Worm (Caenorhabditis elegans): Measurements from ENCODE around the gene Y55F3AM.5.

Gene Y55F3AM.5

DNA sequence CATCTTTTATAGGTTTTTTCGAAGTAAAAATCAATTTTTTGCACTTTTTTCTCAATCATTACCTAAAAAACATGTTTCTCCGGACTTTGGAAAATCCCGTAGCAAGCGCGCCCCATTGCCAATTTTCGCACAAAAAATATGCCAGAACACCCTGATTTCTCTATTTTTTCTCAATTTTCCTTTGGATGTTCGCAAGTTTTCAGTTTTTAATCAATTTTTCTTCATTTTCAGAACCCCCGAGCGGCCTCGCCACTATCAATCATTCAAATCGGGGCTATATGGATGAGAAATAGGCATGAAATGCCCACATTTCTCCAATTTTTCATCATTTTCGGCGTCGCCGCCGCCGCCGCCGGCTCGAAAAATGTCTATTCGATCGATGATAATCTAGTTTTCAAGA, 39.8 kb upstream of the Y55F3AM.5 start, which contains the start of gene plx-1:
Gene plx-1 (plus strand): TSS at position 301 of the 400 bp plus-strand sequence.
- no peak for TF ChIP-seq nhr-19 (GFP tag; conservative IDR thresholded peaks at IDR 0.05)
- no peak for TF ChIP-seq jun-1 (tag; optimal IDR thresholded peaks at IDR 0.05)
- no peak for TF ChIP-seq lir-3 (tag; optimal IDR thresholded peaks at IDR 0.05; ENCODE audit: poor library complexity)
- TF ChIP-seq swsn-7 (tag; optimal IDR thresholded peaks at IDR 0.05): no peak
- no peak for TF ChIP-seq nhr-12 (tag; optimal IDR thresholded peaks at IDR 0.05)
- no peak for TF ChIP-seq unc-62 (GFP tag; optimal IDR thresholded peaks at IDR 0.05)
- no peak for TF ChIP-seq lin-39 (tag; optimal IDR thresholded peaks at IDR 0.05)
- TF ChIP-seq elt-3 (tag; optimal IDR thresholded peaks at IDR 0.05): no peak
- no peak for TF ChIP-seq nhr-77 (tag; optimal IDR thresholded peaks at IDR 0.05)
- TF ChIP-seq elt-2 (tag; optimal IDR thresholded peaks at IDR 0.05): no peak
- TF ChIP-seq ceh-82 (tag; optimal IDR thresholded peaks at IDR 0.05): no peak
- no peak for TF ChIP-seq tbx-2 (tag; optimal IDR thresholded peaks at IDR 0.05)
- no peak for TF ChIP-seq xbp-1 (tag; optimal IDR thresholded peaks at IDR 0.05)
- no peak for TF ChIP-seq unc-98 (GFP tag; IDR thresholded peaks at IDR 0.05)
- TF ChIP-seq grh-1 (GFP tag; IDR thresholded peaks at IDR 0.05): no peak
- TF ChIP-seq ztf-4 (tag; optimal IDR thresholded peaks at IDR 0.05): no peak
- TF ChIP-seq fkh-10 (GFP tag; optimal IDR thresholded peaks at IDR 0.05): no peak

DNA sequence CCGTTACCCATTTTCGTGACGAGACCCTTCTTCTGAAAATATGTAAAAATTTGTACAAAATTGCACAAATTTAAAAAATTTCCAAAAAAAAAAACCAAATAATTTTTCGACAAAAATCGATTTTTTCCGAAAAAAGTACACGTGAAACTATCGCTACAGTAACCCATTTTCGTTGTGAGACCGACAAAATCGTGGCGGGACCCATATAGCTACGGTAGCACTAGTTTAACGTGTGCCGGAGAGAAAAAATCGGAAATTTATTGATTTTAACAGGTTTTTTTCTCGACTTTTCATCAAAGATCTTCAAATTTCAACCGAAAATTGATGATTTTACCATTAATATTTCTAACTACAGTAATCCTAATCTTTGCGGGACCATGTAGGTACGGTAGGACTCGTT, 38.8 kb upstream of the Y55F3AM.5 start:
- TF ChIP-seq dsc-1 (tag; optimal IDR thresholded peaks at IDR 0.05) (no peak), fos-1 (tag; optimal IDR thresholded peaks at IDR 0.05) (no peak), elt-2 (tag; optimal IDR thresholded peaks at IDR 0.05) (no peak), unc-30 (tag; optimal IDR thresholded peaks at IDR 0.05) (no peak), egl-13 (tag; optimal IDR thresholded peaks at IDR 0.05) (no peak), nhr-47 (tag; optimal IDR thresholded peaks at IDR 0.05) (no peak), hpl-2 (GFP tag; optimal IDR thresholded peaks at IDR 0.05) (no peak), hlh-4 (tag; optimal IDR thresholded peaks at IDR 0.05) (no peak), unc-130 (tag; optimal IDR thresholded peaks at IDR 0.05) (no peak), nhr-12 (tag; optimal IDR thresholded peaks at IDR 0.05) (no peak), Y116A8C.19 (tag; optimal IDR thresholded peaks at IDR 0.05; ENCODE audit: borderline replicate concordance) (no peak), lin-13 (GFP tag; optimal IDR thresholded peaks at IDR 0.05) (no peak), jun-1 (tag; optimal IDR thresholded peaks at IDR 0.05) (no peak), grh-1 (GFP tag; IDR thresholded peaks at IDR 0.05) (no peak), lin-35 (GFP tag; optimal IDR thresholded peaks at IDR 0.05) (no peak), nhr-20 (tag; optimal IDR thresholded peaks at IDR 0.05) (no peak), ceh-82 (tag; optimal IDR thresholded peaks at IDR 0.05) (no peak), swsn-7 (tag; optimal IDR thresholded peaks at IDR 0.05) (no peak)

DNA sequence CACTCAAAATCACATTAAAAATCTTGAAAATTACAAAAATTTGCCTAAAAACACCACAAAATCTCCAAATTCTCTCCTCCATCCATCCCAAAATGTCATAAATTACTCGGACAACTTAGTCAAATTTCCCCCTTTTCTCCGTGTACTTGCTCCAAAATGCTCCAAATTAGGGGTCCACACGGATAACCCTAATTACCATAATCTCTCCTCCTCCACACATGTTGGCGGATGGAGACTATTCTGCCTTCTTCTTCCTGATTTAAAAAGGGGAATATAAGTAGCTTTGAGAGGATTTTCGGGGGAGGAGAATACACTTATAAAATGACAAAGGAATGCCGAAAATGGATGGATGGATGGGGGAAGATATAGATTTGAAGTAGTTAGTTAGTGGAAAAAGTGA, 37.2 kb upstream of the Y55F3AM.5 start:
- TF ChIP-seq ztf-11 (tag; optimal IDR thresholded peaks at IDR 0.05): no peak
- TF ChIP-seq nhr-19 (GFP tag; conservative IDR thresholded peaks at IDR 0.05): no peak
- TF ChIP-seq lsy-2 (tag; optimal IDR thresholded peaks at IDR 0.05): no peak

DNA sequence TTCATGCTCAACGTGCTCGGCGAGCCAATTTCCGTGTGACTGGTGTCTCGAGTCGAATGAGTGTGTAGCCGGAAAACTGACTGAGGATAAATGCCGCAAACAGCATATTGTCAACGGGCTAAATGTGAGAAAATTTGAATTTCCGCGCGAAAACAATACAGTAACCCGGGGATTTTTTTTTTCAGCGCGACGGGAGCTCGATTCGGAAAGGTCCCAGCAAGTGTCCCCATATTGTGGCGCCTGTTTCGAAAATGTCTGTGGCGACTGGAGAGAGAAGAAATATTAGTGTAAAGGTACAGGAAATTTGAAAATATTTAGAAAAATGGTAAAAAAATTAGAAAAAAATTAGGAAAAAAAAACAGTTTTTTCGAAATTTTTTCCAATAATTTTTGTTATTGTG, 27.9 kb upstream of the Y55F3AM.5 start:
- no peak for TF ChIP-seq egl-13 (tag; optimal IDR thresholded peaks at IDR 0.05)
- TF ChIP-seq ceh-8 (GFP tag; optimal IDR thresholded peaks at IDR 0.05): no peak
- no peak for TF ChIP-seq snu-23 (GFP tag; optimal IDR thresholded peaks at IDR 0.05)
- no peak for TF ChIP-seq unc-86 (tag; optimal IDR thresholded peaks at IDR 0.05)
- no peak for TF ChIP-seq irx-1 (tag; optimal IDR thresholded peaks at IDR 0.05)
- TF ChIP-seq efl-1 (optimal IDR thresholded peaks at IDR 0.05): no peak
- no peak for TF ChIP-seq efl-1 (GFP tag; optimal IDR thresholded peaks at IDR 0.05 in 1 of 2)
- TF ChIP-seq lin-35 (GFP tag; optimal IDR thresholded peaks at IDR 0.05): no peak
- TF ChIP-seq nhr-20 (tag; optimal IDR thresholded peaks at IDR 0.05): no peak
- no peak for TF ChIP-seq mef-2 (tag; optimal IDR thresholded peaks at IDR 0.05)
- no peak for TF ChIP-seq nhr-90 (tag; optimal IDR thresholded peaks at IDR 0.05; ENCODE audit: poor library complexity)
- no peak for TF ChIP-seq lin-39 (tag; optimal IDR thresholded peaks at IDR 0.05)
- TF ChIP-seq skn-1 (tag; optimal IDR thresholded peaks at IDR 0.05): no peak
- TF ChIP-seq fkh-8 (tag; optimal IDR thresholded peaks at IDR 0.05): no peak
